Worm (Caenorhabditis elegans) whole organism, L3 larva: ENCODE results near the gene C28D4.18.

ENCODE experiments used
- ama-1 ChIP-seq: fragments of 150-350 bp; optimal IDR thresholded peaks from 2 replicates; lab custom pipeline; 2018
- egl-27 ChIP-seq: sonication (generic microtip); optimal IDR thresholded peaks from 4 replicates; lab custom pipeline; 2017; ENCODE audit warnings: missing biosample characterization, missing genetic modification reagents, missing genetic modification characterization
- fkh-10 ChIP-seq: sonication (generic microtip); optimal IDR thresholded peaks from 2 replicates; lab custom pipeline; 2017; ENCODE audit warnings: missing biosample characterization, missing genetic modification reagents, missing genetic modification characterization
- nfya-1 ChIP-seq: sonication (generic microtip); optimal IDR thresholded peaks from 2 replicates; lab custom pipeline; 2017; ENCODE audit warnings: missing genetic modification characterization, mild to moderate bottlenecking, missing compliant biosample characterization, antibody characterized with exemption, moderate library complexity; ENCODE audit not compliant: insufficient read depth
- nhr-12 ChIP-seq: fragments of 150-350 bp; optimal IDR thresholded peaks from 2 replicates; lab custom pipeline; 2014; ENCODE audit warnings: missing biosample characterization, missing genetic modification characterization
- nhr-237 ChIP-seq: fragments of 150-350 bp; optimal IDR thresholded peaks from 2 replicates; lab custom pipeline; 2014; ENCODE audit warnings: missing biosample characterization, missing genetic modification characterization
- unc-39 ChIP-seq: sonication (generic microtip); optimal IDR thresholded peaks from 4 replicates; lab custom pipeline; 2017; ENCODE audit warnings: missing biosample characterization, missing genetic modification characterization
- zag-1 ChIP-seq: fragments of 150-350 bp; optimal IDR thresholded peaks from 2 replicates; lab custom pipeline; 2014; ENCODE audit warnings: missing biosample characterization, missing genetic modification characterization
- ztf-4 ChIP-seq: fragments of 150-350 bp; optimal IDR thresholded peaks from 2 replicates; lab custom pipeline; 2014; ENCODE audit warnings: missing biosample characterization, missing genetic modification characterization

- TF ChIP-seq ama-1 (lab: Kevin White, UChicago) (no peak), egl-27 (tag; lab: Kevin White, UChicago) (no peak), nhr-12 (tag; lab: Kevin White, UChicago) (no peak), nfya-1 (tag; lab: Kevin White, UChicago) (no peak), nhr-237 (tag; lab: Kevin White, UChicago) (no peak), fkh-10 (no peak), ztf-4 (tag; lab: Kevin White, UChicago) (no peak), zag-1 (tag; lab: Kevin White, UChicago) (no peak), unc-39 (tag; lab: Kevin White, UChicago) (no peak)
These were observed 47.1 kb upstream of the C28D4.18 start for ce11 chrIV:9678007-9678406.
